Worm (Caenorhabditis elegans): Measurements from ENCODE around the gene C09G1.2.

ce11 chrX:16006529-16006928 lies 24.0 kb upstream of the C09G1.2 start, which contains the start of gene C09G1.4:
- TF ChIP-seq nhr-10 (tag; optimal IDR thresholded peaks at IDR 0.05) (no peak), aly-2 (tag; optimal IDR thresholded peaks at IDR 0.05) (no peak), nhr-12 (tag; optimal IDR thresholded peaks at IDR 0.05) (no peak), unc-62 (GFP tag; optimal IDR thresholded peaks at IDR 0.05) (no peak), lin-11 (tag; optimal IDR thresholded peaks at IDR 0.05) (no peak), ztf-11 (tag; optimal IDR thresholded peaks at IDR 0.05) (no peak), ztf-4 (tag; optimal IDR thresholded peaks at IDR 0.05) (no peak), sma-9 (GFP tag; optimal IDR thresholded peaks at IDR 0.05) (no peak), sma-9 (tag; optimal IDR thresholded peaks at IDR 0.05) (no peak), skn-1 (tag; optimal IDR thresholded peaks at IDR 0.05) (no peak), egl-27 (tag; optimal IDR thresholded peaks at IDR 0.05) (no peak), F13H6.1 (tag; optimal IDR thresholded peaks at IDR 0.05) (no peak)
